Fruit fly (Drosophila melanogaster) whole organism, prepupa: ENCODE measurements around the gene Fas3.

Experiments
- Blimp-1 ChIP-seq: fragments of 200-800 bp; sonication (Bioruptor generic); optimal IDR thresholded peaks from 3 replicates; lab custom pipeline; 2017; ENCODE audit warnings: missing biosample characterization, missing genetic modification characterization, mild to moderate bottlenecking, moderate library complexity, missing genetic modification reagents
- CG10669 ChIP-seq: fragments of 200-800 bp; sonication (Bioruptor generic); optimal IDR thresholded peaks from 3 replicates; lab custom pipeline; 2018; ENCODE audit warnings: missing biosample characterization, mild to moderate bottlenecking, missing genetic modification characterization, moderate library complexity
- CG11294 ChIP-seq: fragments of 200-800 bp; sonication (Bioruptor generic); IDR thresholded peaks from 2 replicates; pipeline ENCODE4 v1.3.6; 2022; ENCODE audit warnings: missing biosample characterization, missing genetic modification characterization
- CG11762 ChIP-seq: fragments of 200-800 bp; sonication (Bioruptor generic); optimal IDR thresholded peaks from 3 replicates; lab custom pipeline; 2016; ENCODE audit warnings: missing biosample characterization, missing genetic modification characterization; ENCODE audit not compliant: insufficient read depth
- CG11902 ChIP-seq: fragments of 200-800 bp; sonication (Bioruptor generic); optimal IDR thresholded peaks from 3 replicates; lab custom pipeline; 2016; ENCODE audit warnings: missing biosample characterization, missing genetic modification characterization
- CG1621 ChIP-seq: fragments of 200-800 bp; sonication (Bioruptor generic); optimal IDR thresholded peaks from 3 replicates; lab custom pipeline; 2018; ENCODE audit warnings: missing biosample characterization, mild to moderate bottlenecking, missing genetic modification characterization
- CG16779 ChIP-seq: fragments of 200-800 bp; sonication (Bioruptor generic); optimal IDR thresholded peaks from 3 replicates; lab custom pipeline; 2017; ENCODE audit warnings: missing biosample characterization, mild to moderate bottlenecking, missing genetic modification characterization
- CG3032 ChIP-seq: fragments of 200-800 bp; optimal IDR thresholded peaks from 2 replicates; lab custom pipeline; 2019; ENCODE audit warnings: missing biosample characterization, mild to moderate bottlenecking, missing genetic modification characterization, moderate library complexity
- CG31627 ChIP-seq: fragments of 200-800 bp; sonication (Bioruptor generic); optimal IDR thresholded peaks from 3 replicates; lab custom pipeline; 2016; ENCODE audit warnings: missing biosample characterization, missing genetic modification characterization
- CG32006 ChIP-seq: fragments of 200-800 bp; sonication (Bioruptor generic); optimal IDR thresholded peaks from 3 replicates; lab custom pipeline; 2017; ENCODE audit warnings: missing biosample characterization, mild to moderate bottlenecking, missing genetic modification characterization
- CG34406 ChIP-seq: fragments of 200-800 bp; sonication (Bioruptor generic); optimal IDR thresholded peaks from 3 replicates; lab custom pipeline; 2016; ENCODE audit warnings: missing biosample characterization, missing genetic modification characterization
- CG3919 ChIP-seq: fragments of 200-800 bp; sonication (Bioruptor generic); optimal IDR thresholded peaks from 3 replicates; lab custom pipeline; 2016; ENCODE audit warnings: missing biosample characterization, missing genetic modification characterization
- CG6276 ChIP-seq: fragments of 200-800 bp; sonication (Bioruptor generic); optimal IDR thresholded peaks from 2 replicates; lab custom pipeline; 2017; ENCODE audit warnings: missing biosample characterization, mild to moderate bottlenecking, missing genetic modification characterization
- CG6792 ChIP-seq: fragments of 200-800 bp; sonication (Bioruptor generic); optimal IDR thresholded peaks from 3 replicates; lab custom pipeline; 2016; ENCODE audit warnings: missing biosample characterization, missing genetic modification characterization
- CG6808 ChIP-seq: fragments of 200-800 bp; sonication (Bioruptor generic); optimal IDR thresholded peaks from 3 replicates; lab custom pipeline; 2017; ENCODE audit warnings: missing biosample characterization, missing genetic modification characterization, mild to moderate bottlenecking, moderate library complexity, missing genetic modification reagents
- CG6854 ChIP-seq: fragments of 200-800 bp; sonication (Bioruptor generic); optimal IDR thresholded peaks from 2 replicates; lab custom pipeline; 2017; ENCODE audit warnings: missing biosample characterization, mild to moderate bottlenecking, missing genetic modification characterization
- CG7368 ChIP-seq: fragments of 200-800 bp; sonication (Bioruptor generic); optimal IDR thresholded peaks from 3 replicates; lab custom pipeline; 2016; ENCODE audit warnings: missing biosample characterization, missing genetic modification characterization
- CG8119 ChIP-seq: fragments of 200-800 bp; sonication (Bioruptor generic); IDR thresholded peaks from 3 replicates; pipeline ENCODE4 v1.3.6; 2022; ENCODE audit warnings: missing biosample characterization, missing genetic modification characterization
- CG8319 ChIP-seq: fragments of 200-800 bp; sonication (Bioruptor generic); optimal IDR thresholded peaks from 3 replicates; lab custom pipeline; 2016; ENCODE audit warnings: missing biosample characterization, missing genetic modification characterization
- CG8632 ChIP-seq: fragments of 200-800 bp; sonication (Bioruptor generic); optimal IDR thresholded peaks from 3 replicates; lab custom pipeline; 2016; ENCODE audit warnings: missing biosample characterization, missing genetic modification characterization
- CG9139 ChIP-seq: fragments of 200-800 bp; sonication (Bioruptor generic); optimal IDR thresholded peaks from 3 replicates; lab custom pipeline; 2017; ENCODE audit warnings: missing biosample characterization, mild to moderate bottlenecking, missing genetic modification characterization
- Eip78C ChIP-seq: fragments of 200-800 bp; sonication (Bioruptor generic); peaks from one replicate; lab custom pipeline; 2016; ENCODE audit warnings: missing biosample characterization, missing genetic modification characterization
- Eip93F ChIP-seq: fragments of 200-800 bp; sonication (Bioruptor generic); optimal IDR thresholded peaks from 2 replicates; lab custom pipeline; 2016; ENCODE audit warnings: missing biosample characterization, mild to moderate bottlenecking, missing genetic modification characterization
- Ets21C ChIP-seq: fragments of 200-800 bp; sonication (Bioruptor generic); optimal IDR thresholded peaks from 3 replicates; lab custom pipeline; 2016; ENCODE audit warnings: missing biosample characterization, missing genetic modification characterization
- Ets96B ChIP-seq: fragments of 200-800 bp; optimal IDR thresholded peaks from 2 replicates; lab custom pipeline; 2019; ENCODE audit warnings: missing biosample characterization, mild to moderate bottlenecking, missing genetic modification characterization, moderate library complexity
- Gug ChIP-seq: fragments of 200-800 bp; sonication (Bioruptor generic); IDR thresholded peaks from 2 replicates; pipeline ENCODE4 v1.3.6; 2022; ENCODE audit warnings: missing biosample characterization, missing genetic modification characterization
- Hr39 ChIP-seq: fragments of 200-800 bp; sonication (Bioruptor generic); optimal IDR thresholded peaks from 2 replicates; lab custom pipeline; 2016; ENCODE audit warnings: missing biosample characterization, missing genetic modification characterization
- Lpt ChIP-seq: fragments of 200-800 bp; sonication (Bioruptor generic); optimal IDR thresholded peaks from 3 replicates; lab custom pipeline; 2016; ENCODE audit warnings: missing biosample characterization, missing genetic modification characterization
- Met ChIP-seq: fragments of 200-800 bp; sonication (Bioruptor generic); optimal IDR thresholded peaks from 3 replicates; lab custom pipeline; 2016; ENCODE audit warnings: missing biosample characterization, missing genetic modification characterization
- OdsH ChIP-seq: fragments of 200-800 bp; sonication (Bioruptor generic); optimal IDR thresholded peaks from 3 replicates; lab custom pipeline; 2016; ENCODE audit warnings: missing biosample characterization, missing genetic modification characterization
- Smox ChIP-seq: fragments of 200-800 bp; sonication (Bioruptor generic); optimal IDR thresholded peaks from 3 replicates; lab custom pipeline; 2016; ENCODE audit warnings: missing biosample characterization, missing genetic modification characterization
- Sox14 ChIP-seq: fragments of 200-800 bp; sonication (Bioruptor generic); optimal IDR thresholded peaks from 3 replicates; lab custom pipeline; 2016; ENCODE audit warnings: missing biosample characterization, missing genetic modification characterization
- Sox15 ChIP-seq: fragments of 200-800 bp; sonication (Bioruptor generic); optimal IDR thresholded peaks from 3 replicates; lab custom pipeline; 2016; ENCODE audit warnings: missing biosample characterization, missing genetic modification characterization
- acj6 ChIP-seq: fragments of 200-800 bp; sonication (Bioruptor generic); optimal IDR thresholded peaks from 3 replicates; lab custom pipeline; 2016; ENCODE audit warnings: missing biosample characterization, missing genetic modification characterization
- dac ChIP-seq: fragments of 200-800 bp; sonication (Bioruptor generic); optimal IDR thresholded peaks from 2 replicates; lab custom pipeline; 2017; ENCODE audit warnings: missing biosample characterization, mild to moderate bottlenecking, missing genetic modification characterization
- dsx ChIP-seq: fragments of 200-800 bp; optimal IDR thresholded peaks from 3 replicates; lab custom pipeline; 2019; ENCODE audit warnings: missing biosample characterization, mild to moderate bottlenecking, missing genetic modification characterization, moderate library complexity; ENCODE audit not compliant: poor library complexity, severe bottlenecking
- eg ChIP-seq: fragments of 200-800 bp; sonication (Bioruptor generic); IDR thresholded peaks from 3 replicates; pipeline ENCODE4 v1.3.6; 2022; ENCODE audit warnings: missing biosample characterization, missing genetic modification characterization
- fd85E ChIP-seq: fragments of 200-800 bp; sonication (Bioruptor generic); optimal IDR thresholded peaks from 3 replicates; lab custom pipeline; 2016; ENCODE audit warnings: missing biosample characterization, missing genetic modification characterization
- fkh ChIP-seq: fragments of 200-800 bp; sonication (Bioruptor generic); optimal IDR thresholded peaks from 3 replicates; lab custom pipeline; 2017; ENCODE audit warnings: missing biosample characterization, mild to moderate bottlenecking, missing genetic modification characterization, moderate library complexity
- lz ChIP-seq: fragments of 200-800 bp; sonication (Bioruptor generic); optimal IDR thresholded peaks from 3 replicates; lab custom pipeline; 2016; ENCODE audit warnings: missing biosample characterization, missing genetic modification characterization
- net ChIP-seq: fragments of 200-800 bp; sonication (Bioruptor generic); optimal IDR thresholded peaks from 3 replicates; lab custom pipeline; 2016; ENCODE audit warnings: missing biosample characterization, missing genetic modification characterization
- pdm3 ChIP-seq: fragments of 200-800 bp; sonication (Bioruptor generic); optimal IDR thresholded peaks from 3 replicates; lab custom pipeline; 2016; ENCODE audit warnings: missing biosample characterization, missing genetic modification characterization
- salr ChIP-seq, 2 experiments: fragments of 200-800 bp; sonication (Bioruptor generic); optimal IDR thresholded peaks; 3 replicates each; lab custom pipeline; 2016 to 2018; ENCODE audit warnings: missing biosample characterization in 2 of 2, missing genetic modification characterization in 2 of 2, mild to moderate bottlenecking in 1 of 2
- spab ChIP-seq: fragments of 200-800 bp; sonication (Bioruptor generic); optimal IDR thresholded peaks from 2 replicates; lab custom pipeline; 2017; ENCODE audit warnings: missing biosample characterization, mild to moderate bottlenecking, missing genetic modification characterization, missing genetic modification reagents
- ss ChIP-seq, 2 experiments: fragments of 200-800 bp; sonication (Bioruptor generic); optimal IDR thresholded peaks; 2 replicates in 1 of 2; 3 replicates in 1 of 2; lab custom pipeline; 2017 to 2018; ENCODE audit warnings: mild to moderate bottlenecking in 2 of 2, missing biosample characterization in 2 of 2, missing genetic modification characterization in 2 of 2, moderate library complexity in 1 of 2
- svp ChIP-seq: fragments of 200-800 bp; sonication (Bioruptor generic); peaks from one replicate; lab custom pipeline; 2016; ENCODE audit warnings: missing biosample characterization, missing genetic modification characterization
- topi ChIP-seq: fragments of 200-800 bp; sonication (Bioruptor generic); optimal IDR thresholded peaks from 3 replicates; lab custom pipeline; 2016; ENCODE audit warnings: missing biosample characterization, missing genetic modification characterization
- vri ChIP-seq: fragments of 200-800 bp; sonication (Bioruptor generic); optimal IDR thresholded peaks from 3 replicates; lab custom pipeline; 2016; ENCODE audit warnings: missing biosample characterization, mild to moderate bottlenecking, missing genetic modification characterization

The Fas3 gene

DNA sequence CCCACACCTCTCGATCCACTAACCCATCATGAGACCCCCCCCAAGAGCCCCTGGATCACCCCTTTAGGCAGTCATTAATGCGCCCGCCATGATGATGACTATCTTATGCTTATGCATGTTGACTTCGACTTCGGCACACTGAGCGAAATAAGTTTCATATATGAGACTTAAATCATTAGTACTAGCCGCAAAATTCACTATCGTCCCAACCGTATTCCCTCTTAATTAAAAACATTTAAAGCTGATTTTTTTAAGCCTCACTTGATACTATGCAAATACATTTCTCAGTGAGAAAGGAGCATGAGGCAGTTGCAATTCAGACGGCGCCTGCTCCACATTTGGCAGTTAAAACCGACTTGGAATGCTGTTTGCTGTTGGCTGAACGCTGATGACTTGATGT is 21.0 kb downstream of the Fas3 start (continued):
- TF ChIP-seq CG1621 (tag; lab: Kevin White, UChicago) (peak; percentile 45), eg (GFP tag; lab: Robert Waterston, UW) (peak; percentile 96), ss (GFP tag; optimal IDR thresholded peaks at IDR 0.05; lab: Kevin White, UChicago) (peak in 1 of 2 experiments; percentile 7), pdm3 (GFP tag; lab: Kevin White, UChicago) (peak; percentile 87), vri (GFP tag; lab: Kevin White, UChicago) (no peak), dsx (peak; percentile 21), CG8319 (peak; percentile 61), acj6 (GFP tag; lab: Kevin White, UChicago) (peak; percentile 82), Ets96B (tag; lab: Kevin White, UChicago) (peak; percentile 55), Eip78C (GFP tag; lab: Kevin White, UChicago) (peak; percentile 91), Hr39 (GFP tag; lab: Kevin White, UChicago) (peak; percentile 38), spab (peak; percentile 62), CG8632 (peak; percentile 63), CG3032 (tag; lab: Kevin White, UChicago) (peak; percentile 58), Met (GFP tag; lab: Kevin White, UChicago) (peak; percentile 67), Ets21C (GFP tag; lab: Kevin White, UChicago) (peak; percentile 16), Sox14 (GFP tag; lab: Kevin White, UChicago) (peak; percentile 71), Blimp-1 (GFP tag; lab: Kevin White, UChicago) (no peak)

DNA sequence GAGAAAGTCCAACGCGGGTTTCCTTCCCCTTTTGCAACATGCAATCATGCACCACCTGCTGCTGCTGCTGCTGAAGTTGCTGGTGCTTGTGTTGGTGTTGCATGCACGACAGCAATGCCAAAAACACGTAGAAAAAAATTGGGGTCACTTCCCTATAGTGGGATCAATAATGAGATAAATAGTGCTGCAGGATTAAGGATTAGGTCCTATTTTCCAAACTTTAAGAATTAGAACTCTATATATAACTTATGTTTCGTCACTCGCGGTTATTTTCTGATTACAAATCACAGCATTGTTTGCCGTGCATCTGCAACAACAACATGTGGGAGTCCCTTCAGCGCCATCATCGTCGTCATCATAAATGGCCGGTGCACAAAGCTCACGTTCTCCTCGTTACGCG is 24.4 kb downstream of the Fas3 start:
- TF ChIP-seq Sox14 (GFP tag; lab: Kevin White, UChicago) (peak; percentile 60), CG31627 (GFP tag; lab: Kevin White, UChicago) (no peak), Ets21C (GFP tag; lab: Kevin White, UChicago) (no peak), salr (GFP tag; optimal IDR thresholded peaks at IDR 0.05; lab: Kevin White, UChicago) (peak; percentile 40 to 63), Gug (peak; percentile 44; the same call in 1 of the 2 replicates), Met (GFP tag; lab: Kevin White, UChicago) (peak; percentile 42), Eip93F (GFP tag; lab: Kevin White, UChicago) (no peak), fd85E (GFP tag; lab: Kevin White, UChicago) (no peak), CG11294 (no peak), Smox (GFP tag; lab: Kevin White, UChicago) (peak; percentile 8), fkh (no peak), CG6854 (no peak), CG6792 (GFP tag; lab: Kevin White, UChicago) (peak; percentile 13), CG8319 (peak; percentile 14), OdsH (GFP tag; lab: Kevin White, UChicago) (peak; percentile 61), topi (peak; percentile 21), net (no peak), pdm3 (GFP tag; lab: Kevin White, UChicago) (peak; percentile 66), CG11762 (GFP tag; lab: Kevin White, UChicago) (peak; percentile 15), CG11902 (GFP tag; lab: Kevin White, UChicago) (no peak), Lpt (GFP tag; lab: Kevin White, UChicago) (peak; percentile 40), CG6808 (peak; percentile 27), Blimp-1 (GFP tag; lab: Kevin White, UChicago) (no peak), CG7368 (peak; percentile 45), spab (peak; percentile 33), CG34406 (GFP tag; lab: Kevin White, UChicago) (no peak), svp (peak; percentile 47), Ets96B (tag; lab: Kevin White, UChicago) (peak; percentile 60), CG16779 (tag; lab: Kevin White, UChicago) (no peak), dac (GFP tag; lab: Kevin White, UChicago) (peak; percentile 34), ss (GFP tag; optimal IDR thresholded peaks at IDR 0.05; lab: Kevin White, UChicago) (peak; percentile 35 to 62), CG3919 (GFP tag; lab: Kevin White, UChicago) (peak; percentile 69), CG10669 (GFP tag; lab: Kevin White, UChicago) (peak; percentile 44), eg (GFP tag; lab: Robert Waterston, UW) (peak; percentile 67; the same call in 2 of the 3 replicates), CG3032 (tag; lab: Kevin White, UChicago) (peak; percentile 52), CG32006 (GFP tag; lab: Kevin White, UChicago) (peak; percentile 79), CG6276 (peak; percentile 54), CG9139 (GFP tag; lab: Kevin White, UChicago) (no peak), CG8119 (peak; percentile 79), lz (GFP tag; lab: Kevin White, UChicago) (peak; percentile 32), Sox15 (no peak), CG1621 (tag; lab: Kevin White, UChicago) (peak; percentile 44), vri (GFP tag; lab: Kevin White, UChicago) (no peak)
